Worm (Caenorhabditis elegans) whole organism, mixed stage, embryonic: ENCODE data around the gene col-133.

Experiments
- bed-3 ChIP-seq: fragments of 200-800 bp; sonication (Bioruptor generic); optimal IDR thresholded peaks from 3 replicates; lab custom pipeline; 2018; ENCODE audit warnings: mild to moderate bottlenecking, missing genetic modification characterization, moderate library complexity, missing compliant biosample characterization
- ceh-39 ChIP-seq: fragments of 150-350 bp; optimal IDR thresholded peaks from 2 replicates; lab custom pipeline; 2014; ENCODE audit warnings: missing biosample characterization, missing genetic modification characterization
- ceh-43 ChIP-seq: fragments of 200-800 bp; sonication (Bioruptor generic); optimal IDR thresholded peaks from 2 replicates; lab custom pipeline; 2018; ENCODE audit warnings: mild to moderate bottlenecking, missing genetic modification characterization, moderate library complexity, missing compliant biosample characterization
- ceh-83 ChIP-seq: fragments of 200-800 bp; sonication (Bioruptor generic); optimal IDR thresholded peaks from 2 replicates; lab custom pipeline; 2018; ENCODE audit warnings: mild to moderate bottlenecking, missing genetic modification characterization, missing compliant biosample characterization
- ces-1 ChIP-seq: fragments of 150-350 bp; optimal IDR thresholded peaks from 2 replicates; lab custom pipeline; 2014; ENCODE audit warnings: missing biosample characterization, missing genetic modification reagents, missing genetic modification characterization
- drap-1 ChIP-seq: fragments of 200-800 bp; sonication (Bioruptor generic); optimal IDR thresholded peaks from 3 replicates; lab custom pipeline; 2018; ENCODE audit warnings: mild to moderate bottlenecking, missing genetic modification characterization, missing compliant biosample characterization
- elt-1 ChIP-seq: sonication (generic microtip); optimal IDR thresholded peaks from 2 replicates; lab custom pipeline; 2017; ENCODE audit warnings: missing genetic modification characterization, mild to moderate bottlenecking, missing compliant biosample characterization, antibody characterized with exemption, moderate library complexity, borderline replicate concordance; ENCODE audit not compliant: insufficient read depth
- elt-3 ChIP-seq: fragments of 150-350 bp; optimal IDR thresholded peaks from 2 replicates; lab custom pipeline; 2014; ENCODE audit warnings: missing biosample characterization, missing genetic modification characterization
- ham-2 ChIP-seq: fragments of 200-800 bp; sonication (Bioruptor generic); optimal IDR thresholded peaks from 2 replicates; lab custom pipeline; 2018; ENCODE audit warnings: mild to moderate bottlenecking, missing genetic modification characterization, missing compliant biosample characterization
- hlh-1 ChIP-seq: fragments of 150-350 bp; optimal IDR thresholded peaks from 2 replicates; lab custom pipeline; 2014; ENCODE audit warnings: missing biosample characterization, missing genetic modification reagents, missing genetic modification characterization
- lin-13 ChIP-seq: fragments of 150-350 bp; optimal IDR thresholded peaks from 2 replicates; lab custom pipeline; 2014; ENCODE audit warnings: missing biosample characterization, missing genetic modification characterization
- lin-32 ChIP-seq: fragments of 200-800 bp; sonication (Bioruptor generic); optimal IDR thresholded peaks from 2 replicates; lab custom pipeline; 2018; ENCODE audit warnings: mild to moderate bottlenecking, missing genetic modification characterization, missing compliant biosample characterization
- lsy-2 ChIP-seq: fragments of 150-350 bp; optimal IDR thresholded peaks from 2 replicates; lab custom pipeline; 2014; ENCODE audit warnings: missing biosample characterization, missing genetic modification characterization
- mab-5 ChIP-seq: fragments of 150-350 bp; optimal IDR thresholded peaks from 2 replicates; lab custom pipeline; 2014; ENCODE audit warnings: missing biosample characterization, missing genetic modification characterization
- mep-1 ChIP-seq: fragments of 150-350 bp; optimal IDR thresholded peaks from 2 replicates; lab custom pipeline; 2017; ENCODE audit warnings: missing biosample characterization, missing genetic modification reagents, missing genetic modification characterization, inconsistent platforms
- mls-2 ChIP-seq: sonication (generic microtip); optimal IDR thresholded peaks from 2 replicates; lab custom pipeline; 2016; ENCODE audit warnings: mild to moderate bottlenecking, missing genetic modification characterization, moderate library complexity, missing compliant biosample characterization
- nhr-237 ChIP-seq: fragments of 150-350 bp; optimal IDR thresholded peaks from 2 replicates; lab custom pipeline; 2014; ENCODE audit warnings: missing biosample characterization, missing genetic modification characterization
- pha-4 ChIP-seq: fragments of 150-350 bp; optimal IDR thresholded peaks from 2 replicates; lab custom pipeline; 2018; ENCODE audit warnings: missing biosample characterization, missing genetic modification reagents, missing genetic modification characterization
- sem-2 ChIP-seq: fragments of 200-800 bp; sonication (Bioruptor generic); optimal IDR thresholded peaks from 2 replicates; lab custom pipeline; 2018; ENCODE audit warnings: mild to moderate bottlenecking, missing genetic modification characterization, missing compliant biosample characterization
- snpc-4 ChIP-seq: fragments of 150-350 bp; optimal IDR thresholded peaks from 2 replicates; lab custom pipeline; 2014; ENCODE audit warnings: missing biosample characterization, missing genetic modification characterization
- sptf-1 ChIP-seq: sonication (generic microtip); optimal IDR thresholded peaks from 2 replicates; lab custom pipeline; 2017; ENCODE audit warnings: mild to moderate bottlenecking, missing genetic modification characterization, moderate library complexity, missing compliant biosample characterization
- tbx-8 ChIP-seq: fragments of 200-800 bp; sonication (Bioruptor generic); optimal IDR thresholded peaks from 2 replicates; lab custom pipeline; 2018; ENCODE audit warnings: mild to moderate bottlenecking, missing genetic modification characterization, moderate library complexity, missing compliant biosample characterization
- unc-39 ChIP-seq: fragments of 150-350 bp; optimal IDR thresholded peaks from 2 replicates; lab custom pipeline; 2014; ENCODE audit warnings: missing biosample characterization, missing genetic modification characterization
- unc-62 ChIP-seq: fragments of 150-350 bp; optimal IDR thresholded peaks from 2 replicates; lab custom pipeline; 2014; ENCODE audit warnings: missing biosample characterization, missing genetic modification reagents, missing genetic modification characterization
- zip-8 ChIP-seq: fragments of 150-350 bp; optimal IDR thresholded peaks from 2 replicates; lab custom pipeline; 2014; ENCODE audit warnings: missing biosample characterization, missing genetic modification characterization

col-133 gene

DNA sequence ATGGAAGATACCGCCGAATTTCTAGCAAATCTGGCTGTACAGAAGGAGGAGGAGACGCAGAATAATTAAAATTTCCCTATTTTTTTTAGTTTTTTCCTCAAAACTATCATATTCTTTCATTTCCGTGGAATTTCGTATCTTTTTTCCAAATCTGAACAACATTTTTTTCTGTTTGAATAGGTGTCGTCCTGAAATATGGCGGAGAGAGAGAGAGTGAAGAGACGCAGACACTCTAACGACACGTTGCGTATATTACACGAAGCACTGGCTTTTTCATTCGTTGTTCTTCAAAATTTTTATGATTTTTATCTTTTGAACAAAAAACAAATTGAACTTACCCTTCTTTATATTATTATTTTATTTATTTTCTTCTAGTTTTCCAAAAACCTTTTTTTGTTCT is 16.2 kb downstream of the col-133 start:
- TF ChIP-seq elt-1 (peak; percentile 10), ceh-83 (GFP tag; lab: Kevin White, UChicago) (no peak)

ce11 chrIV:14077135-14077534 is 22.0 kb downstream of the col-133 start, which contains the start of gene cfp-1:
Gene cfp-1 (plus strand): TSS chrIV:14077435.
- TF ChIP-seq unc-62 (GFP tag; lab: Kevin White, UChicago) (no peak), zip-8 (tag; lab: Kevin White, UChicago) (peak; percentile 22)

ce11 chrIV:14074456-14074855 is 24.7 kb downstream of the col-133 start:
- TF ChIP-seq mep-1 (tag; lab: Kevin White, UChicago), result no peak
- no peak for TF ChIP-seq elt-1

- no peak for TF ChIP-seq lsy-2 (tag; lab: Kevin White, UChicago)
- no peak for TF ChIP-seq elt-1
- TF ChIP-seq mls-2 (tag; lab: Kevin White, UChicago), result no peak
- no peak for TF ChIP-seq sptf-1 (tag; lab: Kevin White, UChicago)
- no peak for TF ChIP-seq unc-39 (tag; lab: Kevin White, UChicago)
- no peak for TF ChIP-seq sem-2 (GFP tag; lab: Kevin White, UChicago)
- no peak for TF ChIP-seq tbx-8
- no peak for TF ChIP-seq drap-1
- no peak for TF ChIP-seq lin-13 (tag; lab: Kevin White, UChicago)
- TF ChIP-seq mab-5 (tag; lab: Kevin White, UChicago), result no peak
- no peak for TF ChIP-seq snpc-4 (tag; lab: Kevin White, UChicago)
These were observed 27.0 kb downstream of the col-133 start for ce11 chrIV:14072011-14072649.

DNA sequence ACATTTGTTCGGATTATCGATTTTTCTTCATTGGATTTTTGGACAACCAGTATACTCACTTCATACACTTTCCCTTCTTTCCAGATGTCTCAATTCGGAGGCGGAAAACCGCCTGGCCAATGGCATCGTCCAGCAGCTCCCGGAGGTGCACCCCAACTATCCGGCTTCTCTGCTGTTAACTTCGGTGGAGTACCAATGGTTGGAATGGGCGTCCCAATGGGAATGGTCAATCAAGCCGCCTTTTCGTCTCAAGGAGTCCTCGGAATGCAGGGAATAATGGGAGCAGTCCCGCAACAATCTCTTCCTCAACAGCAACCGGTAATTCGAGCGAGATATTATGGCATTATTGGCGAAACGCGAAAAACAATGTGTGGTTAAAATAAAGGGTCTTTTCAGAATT is 27.7 kb downstream of the col-133 start, which contains the start of gene ccar-1:
Gene ccar-1, plus strand, starts transcription at position 83 of the 400 bp plus-strand sequence.
- TF ChIP-seq lin-32 (GFP tag; lab: Kevin White, UChicago) (peak; percentile 19), mep-1 (tag; lab: Kevin White, UChicago) (no peak)

- peak; percentile 31 for TF ChIP-seq hlh-1 (tag; lab: Kevin White, UChicago)
- TF ChIP-seq mep-1 (tag; lab: Kevin White, UChicago), result peak; percentile 86
- TF ChIP-seq bed-3 (GFP tag; lab: Kevin White, UChicago), result no peak
- TF ChIP-seq elt-1, result no peak
- peak; percentile 95 for TF ChIP-seq pha-4
- peak; percentile 79 for TF ChIP-seq ceh-39
- TF ChIP-seq lin-13 (tag; lab: Kevin White, UChicago), result peak; percentile 91
- no peak for TF ChIP-seq tbx-8
- TF ChIP-seq nhr-237 (tag; lab: Kevin White, UChicago), result peak; percentile 66
- peak; percentile 68 for TF ChIP-seq ces-1
- peak; percentile 82 for TF ChIP-seq lsy-2 (tag; lab: Kevin White, UChicago)
These were observed 28.2 kb downstream of the col-133 start for ce11 chrIV:14070992-14071289.

DNA sequence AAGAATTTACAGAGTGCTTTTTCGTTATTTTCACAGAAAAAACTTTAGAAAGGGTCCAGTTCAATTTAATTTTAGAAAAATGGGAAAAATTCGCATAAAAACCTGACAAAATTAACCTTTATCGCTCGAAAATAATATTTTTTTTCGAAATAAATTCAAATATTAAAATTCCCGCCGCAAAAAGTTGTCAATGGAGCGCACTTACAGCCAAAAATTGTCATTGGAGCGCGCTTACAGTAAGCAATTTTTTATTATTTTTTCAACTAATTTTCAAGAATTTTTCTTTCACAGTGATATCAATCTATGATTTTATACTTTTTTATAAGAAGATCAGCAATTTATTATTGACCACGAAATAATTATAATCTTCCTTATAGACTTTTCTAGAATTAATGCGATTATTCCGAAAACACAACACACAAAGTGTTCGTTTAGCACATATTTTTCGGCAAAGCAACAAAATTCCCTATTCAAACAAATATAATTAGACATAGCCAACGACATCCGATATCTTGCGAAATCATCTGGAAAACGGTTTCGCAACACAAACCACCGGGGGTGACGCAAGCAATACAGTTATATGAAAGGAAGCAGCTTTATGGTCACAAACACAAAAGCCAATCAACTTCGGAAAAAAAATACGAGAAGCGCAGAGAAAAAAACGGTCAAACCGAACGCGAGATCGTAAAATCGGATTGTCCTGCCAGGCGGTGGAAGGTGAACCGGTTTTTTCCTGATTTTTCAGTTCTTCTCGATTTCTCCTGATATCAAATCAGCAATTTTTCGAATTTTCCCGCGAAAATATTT is 28.8 kb downstream of the col-133 start:
- TF ChIP-seq mep-1 (tag; lab: Kevin White, UChicago) (no peak), bed-3 (GFP tag; lab: Kevin White, UChicago) (no peak), lin-13 (tag; lab: Kevin White, UChicago) (no peak), sem-2 (GFP tag; lab: Kevin White, UChicago) (no peak), elt-1 (peak; percentile 45), elt-3 (tag; lab: Kevin White, UChicago) (no peak), zip-8 (tag; lab: Kevin White, UChicago) (peak; percentile 25), lsy-2 (tag; lab: Kevin White, UChicago) (no peak), unc-39 (tag; lab: Kevin White, UChicago) (no peak), ham-2 (GFP tag; lab: Kevin White, UChicago) (peak; percentile 80), ces-1 (no peak), ceh-43 (GFP tag; lab: Kevin White, UChicago) (no peak)
